Fruit fly (Drosophila melanogaster): Measurements from ENCODE around the gene Nf-YC.
A peak's percentile ranks its signal among the peaks of the same experiment; 100 is the strongest.

Nf-YC gene

DNA sequence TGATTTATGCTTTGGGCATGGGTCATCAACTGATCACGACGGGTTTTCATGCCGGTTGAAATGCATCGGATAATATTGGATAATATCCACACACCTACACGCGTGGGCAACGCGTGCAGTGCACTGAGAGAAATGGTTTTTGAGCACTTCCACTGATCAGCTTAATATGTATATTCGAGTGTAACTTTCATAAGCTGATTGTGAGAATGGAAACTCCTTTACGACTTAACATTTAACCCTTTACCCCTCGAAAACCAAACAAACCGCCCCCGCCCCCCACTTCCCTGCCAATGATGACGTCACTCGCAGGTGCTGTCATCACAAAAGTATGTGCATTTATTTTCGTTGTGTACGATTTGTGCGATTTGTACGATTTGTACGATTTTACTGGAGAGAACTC, 25.9 kb downstream of the Nf-YC start (continued):
- TF ChIP-seq CG16779 (tag; optimal IDR thresholded peaks at IDR 0.05) (no peak), Ets21C (GFP tag; optimal IDR thresholded peaks at IDR 0.05) (no peak), Eip78C (GFP tag) (peak; percentile 12), CG6276 (GFP tag; optimal IDR thresholded peaks at IDR 0.05) (no peak), svp (GFP tag) (peak; percentile 21), CG11294 (GFP tag; IDR thresholded peaks at IDR 0.05) (no peak), CG10631 (GFP tag; optimal IDR thresholded peaks at IDR 0.05) (no peak), CG3032 (tag; optimal IDR thresholded peaks at IDR 0.05) (peak; percentile 24), Met (GFP tag; optimal IDR thresholded peaks at IDR 0.05) (peak; percentile 31), CG8119 (GFP tag; IDR thresholded peaks at IDR 0.05) (no peak), CG15336 (GFP tag; IDR thresholded peaks at IDR 0.05) (no peak), Gug (GFP tag; IDR thresholded peaks at IDR 0.05) (no peak), CG10669 (GFP tag; optimal IDR thresholded peaks at IDR 0.05) (peak; percentile 6)

DNA sequence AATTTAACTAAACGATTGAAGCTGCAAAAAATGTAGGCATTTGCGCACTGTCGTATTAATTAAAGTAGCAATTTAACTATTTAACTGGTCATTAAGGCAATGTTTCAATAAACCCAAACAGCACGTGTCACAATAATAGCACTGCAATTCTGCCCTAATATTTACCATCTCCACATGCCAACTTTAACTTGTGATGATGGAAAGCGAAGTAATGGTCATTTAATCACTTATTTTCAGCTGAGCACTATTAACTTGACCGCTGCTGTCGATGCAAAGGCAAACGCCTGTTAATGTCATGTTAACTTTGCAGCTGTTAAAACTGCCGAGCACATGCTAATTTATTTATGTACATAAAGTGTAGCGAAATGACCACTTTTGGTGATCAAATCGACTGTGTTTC, 26.5 kb downstream of the Nf-YC start:
- peak; percentile 79 for TF ChIP-seq acj6 (GFP tag; optimal IDR thresholded peaks at IDR 0.05)
- TF ChIP-seq Sox14 (GFP tag; optimal IDR thresholded peaks at IDR 0.05): peak; percentile 71
- TF ChIP-seq vri (GFP tag; optimal IDR thresholded peaks at IDR 0.05): peak; percentile 33
- peak; percentile 67 for TF ChIP-seq lz (GFP tag; optimal IDR thresholded peaks at IDR 0.05)
- TF ChIP-seq CG31627 (GFP tag; optimal IDR thresholded peaks at IDR 0.05): peak; percentile 79
- TF ChIP-seq CG7368 (GFP tag; optimal IDR thresholded peaks at IDR 0.05): peak; percentile 68
- no peak for TF ChIP-seq Hr38 (GFP tag; optimal IDR thresholded peaks at IDR 0.05)
- TF ChIP-seq cyc (GFP tag; optimal IDR thresholded peaks at IDR 0.05): peak; percentile 78
- TF ChIP-seq Smox (GFP tag; optimal IDR thresholded peaks at IDR 0.05): peak; percentile 61
- peak; percentile 44 for TF ChIP-seq Sox15 (GFP tag; optimal IDR thresholded peaks at IDR 0.05)
- peak; percentile 55 for TF ChIP-seq CG10631 (GFP tag; optimal IDR thresholded peaks at IDR 0.05)
- peak; percentile 77 for TF ChIP-seq Lpt (GFP tag; optimal IDR thresholded peaks at IDR 0.05)
- peak; percentile 45 for TF ChIP-seq CG6808 (GFP tag; optimal IDR thresholded peaks at IDR 0.05)
- no peak for TF ChIP-seq fd85E (GFP tag; optimal IDR thresholded peaks at IDR 0.05)
- TF ChIP-seq CG11294 (GFP tag; IDR thresholded peaks at IDR 0.05): peak; percentile 74
- TF ChIP-seq CG6276 (GFP tag; optimal IDR thresholded peaks at IDR 0.05): peak; percentile 65
- TF ChIP-seq CG6792 (GFP tag; optimal IDR thresholded peaks at IDR 0.05): peak; percentile 54
- TF ChIP-seq esn (GFP tag; optimal IDR thresholded peaks at IDR 0.05): peak; percentile 67
- TF ChIP-seq Blimp-1 (GFP tag; optimal IDR thresholded peaks at IDR 0.05): no peak
- TF ChIP-seq fkh (GFP tag; optimal IDR thresholded peaks at IDR 0.05): peak; percentile 46
- peak; percentile 91 for TF ChIP-seq CG6163 (GFP tag; IDR thresholded peaks at IDR 0.05)
- peak; percentile 51 for TF ChIP-seq Ets21C (GFP tag; optimal IDR thresholded peaks at IDR 0.05)
- TF ChIP-seq Sox102F (GFP tag; optimal IDR thresholded peaks at IDR 0.05): peak; percentile 54
- TF ChIP-seq Gug (GFP tag; IDR thresholded peaks at IDR 0.05): peak; percentile 82
- TF ChIP-seq eg (GFP tag; IDR thresholded peaks at IDR 0.05): peak; percentile 94
- peak; percentile 60 for TF ChIP-seq CG8632 (GFP tag; optimal IDR thresholded peaks at IDR 0.05)
- TF ChIP-seq ss (GFP tag; optimal IDR thresholded peaks at IDR 0.05): peak in 1 of 2 experiments; percentile 26
- TF ChIP-seq OdsH (GFP tag; optimal IDR thresholded peaks at IDR 0.05): peak; percentile 77
- TF ChIP-seq net (GFP tag; optimal IDR thresholded peaks at IDR 0.05): peak; percentile 74
- TF ChIP-seq CG3032 (tag; optimal IDR thresholded peaks at IDR 0.05): peak; percentile 51
- TF ChIP-seq Hr4 (GFP tag; optimal IDR thresholded peaks at IDR 0.05): peak; percentile 87
- TF ChIP-seq achi (GFP tag; optimal IDR thresholded peaks at IDR 0.05): peak; percentile 76
- TF ChIP-seq CG6854 (GFP tag; optimal IDR thresholded peaks at IDR 0.05): no peak
- peak; percentile 46 for TF ChIP-seq fd59A (GFP tag; optimal IDR thresholded peaks at IDR 0.05)
- TF ChIP-seq CG11762 (GFP tag; optimal IDR thresholded peaks at IDR 0.05; ENCODE audit: insufficient read depth): peak; percentile 71
- TF ChIP-seq CG11902 (GFP tag; optimal IDR thresholded peaks at IDR 0.05): peak; percentile 43
- peak; percentile 76 for TF ChIP-seq CG4318 (GFP tag; optimal IDR thresholded peaks at IDR 0.05)
- TF ChIP-seq dac (GFP tag; optimal IDR thresholded peaks at IDR 0.05): peak; percentile 77
- TF ChIP-seq Eip75B (GFP tag; optimal IDR thresholded peaks at IDR 0.05): peak; percentile 52
- TF ChIP-seq CG8119 (GFP tag; IDR thresholded peaks at IDR 0.05): peak; percentile 87
- peak; percentile 69 for TF ChIP-seq CG1621 (tag; optimal IDR thresholded peaks at IDR 0.05)
- peak; percentile 37 for TF ChIP-seq CG8319 (GFP tag; optimal IDR thresholded peaks at IDR 0.05)
- peak; percentile 75 for TF ChIP-seq topi (GFP tag; optimal IDR thresholded peaks at IDR 0.05)
- peak; percentile 78 for TF ChIP-seq Hr39 (GFP tag; optimal IDR thresholded peaks at IDR 0.05)
- peak; percentile 80 for TF ChIP-seq Met (GFP tag; optimal IDR thresholded peaks at IDR 0.05)
